Worm (Caenorhabditis elegans) whole organism, L2 larva: ENCODE results near the gene C12D5.4.

Experiments used
- ama-1 ChIP-seq: fragments of 150-350 bp; optimal IDR thresholded peaks from 2 replicates; lab custom pipeline; 2018; ENCODE audit warnings: inconsistent platforms
- elt-1 ChIP-seq: fragments of 150-350 bp; optimal IDR thresholded peaks from 2 replicates; lab custom pipeline; 2014; ENCODE audit warnings: missing biosample characterization, missing genetic modification characterization
- gmeb-1 ChIP-seq: fragments of 150-350 bp; optimal IDR thresholded peaks from 2 replicates; lab custom pipeline; 2014; ENCODE audit warnings: missing biosample characterization, missing genetic modification characterization
- lin-13 ChIP-seq: fragments of 150-350 bp; optimal IDR thresholded peaks from 2 replicates; lab custom pipeline; 2014; ENCODE audit warnings: missing biosample characterization, missing genetic modification reagents, missing genetic modification characterization
- peb-1 ChIP-seq: fragments of 150-350 bp; optimal IDR thresholded peaks from 2 replicates; lab custom pipeline; 2014; ENCODE audit warnings: missing biosample characterization, missing genetic modification characterization
- zag-1 ChIP-seq: fragments of 150-350 bp; optimal IDR thresholded peaks from 2 replicates; lab custom pipeline; 2014; ENCODE audit warnings: missing biosample characterization, missing genetic modification characterization

DNA sequence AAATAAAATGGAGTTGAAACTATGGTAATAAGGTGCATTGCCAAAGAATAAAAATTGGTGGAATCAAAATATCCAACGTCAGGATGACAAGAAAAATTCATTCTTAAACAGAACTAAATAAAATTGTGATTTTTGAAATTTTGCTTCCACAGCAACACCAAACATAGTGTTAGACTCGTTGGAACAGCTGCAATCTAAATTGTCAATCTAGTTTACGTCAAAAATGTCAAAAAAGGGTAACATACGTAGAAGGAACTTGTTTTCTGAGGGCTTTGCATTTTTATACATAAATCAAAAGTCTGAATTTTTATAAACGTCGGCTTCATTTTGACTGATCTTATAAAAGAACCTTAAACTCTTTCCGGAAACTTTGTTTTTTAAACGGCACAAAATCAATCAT lies 18.8 kb upstream of the C12D5.4 start, which contains the start of gene srh-200:
- TF ChIP-seq lin-13 (no peak), gmeb-1 (no peak), ama-1 (lab: Kevin White, UChicago) (no peak), elt-1 (tag; lab: Kevin White, UChicago) (no peak), zag-1 (tag; lab: Kevin White, UChicago) (no peak), peb-1 (tag; lab: Kevin White, UChicago) (no peak)
